Fruit fly (Drosophila melanogaster): ENCODE data around the gene Femcoat.

The Femcoat gene

DNA sequence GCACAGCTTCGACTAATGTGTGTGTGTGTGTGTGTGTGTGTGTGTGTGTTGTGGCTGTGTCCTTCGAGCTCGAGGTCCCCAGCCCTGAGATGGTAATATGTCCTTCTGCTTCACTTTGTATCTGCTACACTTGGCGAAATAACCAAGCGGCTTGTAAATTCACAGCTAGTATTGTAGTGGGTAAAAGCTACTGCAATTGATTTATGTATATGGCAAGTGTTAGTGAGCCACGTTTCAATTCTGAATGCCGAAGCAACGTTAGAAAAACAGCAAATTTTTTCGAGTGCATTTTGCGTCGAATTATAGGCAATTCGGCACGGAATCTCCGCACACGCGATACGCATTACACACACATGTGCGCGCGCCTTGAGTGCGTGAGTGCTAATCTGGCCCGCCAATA is 20.0 kb upstream of the Femcoat start (continued):
- TF ChIP-seq CG11456 (GFP tag; IDR thresholded peaks at IDR 0.05) (0 out of 3 replicates have a peak, but pooled peaks have one; percentile 31), pan (optimal IDR thresholded peaks at IDR 0.05) (no peak), pan (GFP tag; optimal IDR thresholded peaks at IDR 0.05 in 1 of 2, IDR thresholded peaks at IDR 0.05 in 1 of 2) (peak in 1 of 2 experiments; percentile 30), CG4360 (GFP tag; IDR thresholded peaks at IDR 0.05) (no peak), dmrt11E (tag; optimal IDR thresholded peaks at IDR 0.05) (peak; percentile 28), CG18599 (GFP tag; optimal IDR thresholded peaks at IDR 0.05) (peak; percentile 81), amos (GFP tag; IDR thresholded peaks at IDR 0.05; ENCODE audit: partially characterized antibody) (no peak), ham (GFP tag; IDR thresholded peaks at IDR 0.05) (no peak), zen (tag; optimal IDR thresholded peaks at IDR 0.05) (peak; percentile 44), eyg (GFP tag; optimal IDR thresholded peaks at IDR 0.05) (peak; percentile 29)

dm6 chrX:4252690-4253089 is 10.1 kb upstream of the Femcoat start, which contains the start of gene CG15576:
CG15576 (minus strand) TSS chrX:4252790.
- TF ChIP-seq ftz-f1 (GFP tag; optimal IDR thresholded peaks at IDR 0.05): no peak
- TF ChIP-seq kah (GFP tag; optimal IDR thresholded peaks at IDR 0.05): no peak
- TF ChIP-seq Elba2 (GFP tag; optimal IDR thresholded peaks at IDR 0.05): no peak

DNA sequence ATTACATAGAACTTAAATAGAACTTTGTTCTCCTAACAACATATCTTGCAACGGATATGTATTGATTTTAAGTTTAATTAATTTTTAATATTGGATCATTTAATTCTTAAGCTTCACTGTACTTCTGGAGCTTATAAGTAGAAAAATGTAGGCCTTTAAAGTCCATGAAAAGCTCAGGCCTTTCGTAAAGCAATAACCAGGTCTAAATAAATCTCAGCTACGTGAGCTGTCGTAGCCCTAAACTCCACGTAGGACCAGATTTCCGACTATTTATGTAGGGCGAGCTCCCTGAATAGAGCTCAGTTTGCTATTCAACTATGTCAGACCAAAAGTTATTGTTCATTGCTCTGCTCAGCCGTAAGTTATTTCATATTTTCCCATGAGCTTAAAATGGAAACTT is 5.5 kb upstream of the Femcoat start, which contains the start of gene CG43135:
CG43135 (plus strand) TSS at position 301 of the 400 bp plus-strand sequence.
- no peak for TF ChIP-seq CG31365 (tag; optimal IDR thresholded peaks at IDR 0.05)
- TF ChIP-seq NC2α (GFP tag; optimal IDR thresholded peaks at IDR 0.05): no peak
- TF ChIP-seq chinmo (GFP tag; IDR thresholded peaks at IDR 0.05; ENCODE audit: partially characterized antibody): no peak
- no peak for TF ChIP-seq Sin3A (optimal IDR thresholded peaks at IDR 0.05)
- TF ChIP-seq NfI (GFP tag; optimal IDR thresholded peaks at IDR 0.05): no peak
- TF ChIP-seq phol (tag; optimal IDR thresholded peaks at IDR 0.05): no peak
- TF ChIP-seq CG33213 (GFP tag; optimal IDR thresholded peaks at IDR 0.05): no peak
- TF ChIP-seq hth (optimal IDR thresholded peaks at IDR 0.05): no peak
- no peak for TF ChIP-seq usp (GFP tag; optimal IDR thresholded peaks at IDR 0.05)
- no peak for TF ChIP-seq CG18476 (GFP tag; optimal IDR thresholded peaks at IDR 0.05)
- TF ChIP-seq Six4 (GFP tag; optimal IDR thresholded peaks at IDR 0.05): no peak
- TF ChIP-seq nau (GFP tag; optimal IDR thresholded peaks at IDR 0.05): no peak
- TF ChIP-seq CG12299 (tag; optimal IDR thresholded peaks at IDR 0.05): no peak
- no peak for TF ChIP-seq wdn (GFP tag; IDR thresholded peaks at IDR 0.05)
- TF ChIP-seq Stat92E (GFP tag; optimal IDR thresholded peaks at IDR 0.05): no peak
- no peak for TF ChIP-seq psq (GFP tag; optimal IDR thresholded peaks at IDR 0.05)
- no peak for TF ChIP-seq BEAF-32 (GFP tag; optimal IDR thresholded peaks at IDR 0.05)

- TF ChIP-seq rib (GFP tag; IDR thresholded peaks at IDR 0.05) (no peak), crp (GFP tag; optimal IDR thresholded peaks at IDR 0.05) (no peak), CG12155 (GFP tag; optimal IDR thresholded peaks at IDR 0.05) (no peak), CG32532 (GFP tag; IDR thresholded peaks at IDR 0.05) (no peak), CG4424 (GFP tag; optimal IDR thresholded peaks at IDR 0.05) (no peak), ftz-f1 (GFP tag; optimal IDR thresholded peaks at IDR 0.05) (no peak), Ptx1 (GFP tag; IDR thresholded peaks at IDR 0.05) (no peak), CG17912 (GFP tag; optimal IDR thresholded peaks at IDR 0.05) (no peak), CG3281 (GFP tag; optimal IDR thresholded peaks at IDR 0.05) (no peak), ase (GFP tag; IDR thresholded peaks at IDR 0.05) (no peak), CG8478 (optimal IDR thresholded peaks at IDR 0.05) (no peak), zfh2 (GFP tag; optimal IDR thresholded peaks at IDR 0.05) (no peak), CG7271 (tag; optimal IDR thresholded peaks at IDR 0.05) (no peak)
These were observed 4.4 kb upstream of the Femcoat start, which contains the start of gene CG43134 for dm6 chrX:4247013-4247412. CG43134 (plus strand) TSS chrX:4247313.
